Fruit fly (Drosophila melanogaster): ENCODE data around the gene CG42327.

dm6 chr3R:11606679-11607078, 49.3 kb upstream of the CG42327 start:
- TF ChIP-seq OdsH (GFP tag; optimal IDR thresholded peaks at IDR 0.05) (no peak), Sox102F (GFP tag; optimal IDR thresholded peaks at IDR 0.05) (no peak), ss (GFP tag; optimal IDR thresholded peaks at IDR 0.05) (no peak), CG15336 (GFP tag; IDR thresholded peaks at IDR 0.05) (peak; percentile 62; the same call in 1 of the 2 replicates), Gug (GFP tag; IDR thresholded peaks at IDR 0.05) (no peak; the same call in 1 of the 2 replicates)
